Worm (Caenorhabditis elegans): ENCODE measurements around the gene col-85.

ce11 chrII:12473406-12473805 is 21.5 kb downstream of the col-85 start, which contains the start of gene srg-17:
- TF ChIP-seq snpc-4 (tag; optimal IDR thresholded peaks at IDR 0.05) (no peak), nfya-1 (tag; optimal IDR thresholded peaks at IDR 0.05; ENCODE audit: insufficient read depth) (no peak), nhr-25 (tag; optimal IDR thresholded peaks at IDR 0.05) (no peak), skn-1 (tag; optimal IDR thresholded peaks at IDR 0.05) (no peak), sea-2 (GFP tag; optimal IDR thresholded peaks at IDR 0.05) (no peak), ama-1 (optimal IDR thresholded peaks at IDR 0.05) (no peak), fos-1 (tag; optimal IDR thresholded peaks at IDR 0.05) (no peak), pha-4 (tag; optimal IDR thresholded peaks at IDR 0.05) (no peak), ZK546.5 (tag; optimal IDR thresholded peaks at IDR 0.05) (no peak)

Measured in whole organism, L3 larva.